Worm (Caenorhabditis elegans): ENCODE measurements around the gene C55C3.8.

- no peak for TF ChIP-seq W03F9.2 (tag; optimal IDR thresholded peaks at IDR 0.05)
- TF ChIP-seq him-1 (tag; optimal IDR thresholded peaks at IDR 0.05), result no peak
Measured at ce11 chrIV:5658897-5659296, 31.9 kb upstream of the C55C3.8 start.
